Worm (Caenorhabditis elegans): ENCODE measurements around the gene F38C2.4.

Gene F38C2.4

ce11 chrIV:16233028-16233427 is 38.0 kb upstream of the F38C2.4 start, which contains the start of the genes hpa-1 and irld-39:
Gene hpa-1 (minus strand): TSS chrIV:16233128.
Gene irld-39 (plus strand): TSS chrIV:16233148.
- no peak for TF ChIP-seq M03D4.4 (tag; optimal IDR thresholded peaks at IDR 0.05)
- no peak for TF ChIP-seq tbx-8 (GFP tag; optimal IDR thresholded peaks at IDR 0.05)
- no peak for TF ChIP-seq elt-3 (tag; optimal IDR thresholded peaks at IDR 0.05)
- no peak for TF ChIP-seq bed-3 (GFP tag; optimal IDR thresholded peaks at IDR 0.05)
- TF ChIP-seq nhr-12 (tag; optimal IDR thresholded peaks at IDR 0.05), result no peak
- TF ChIP-seq mls-2 (tag; optimal IDR thresholded peaks at IDR 0.05), result no peak
- no peak for TF ChIP-seq unc-62 (GFP tag; optimal IDR thresholded peaks at IDR 0.05)

- TF ChIP-seq sptf-1 (tag; optimal IDR thresholded peaks at IDR 0.05), result no peak
- no peak for TF ChIP-seq elt-1 (tag; optimal IDR thresholded peaks at IDR 0.05; ENCODE audit: borderline replicate concordance, insufficient read depth)
- no peak for TF ChIP-seq cnd-1 (tag; optimal IDR thresholded peaks at IDR 0.05)
- TF ChIP-seq lin-32 (GFP tag; optimal IDR thresholded peaks at IDR 0.05), result no peak
- no peak for TF ChIP-seq drap-1 (GFP tag; optimal IDR thresholded peaks at IDR 0.05)
- no peak for TF ChIP-seq zip-8 (tag; optimal IDR thresholded peaks at IDR 0.05)
- TF ChIP-seq nhr-76 (tag; optimal IDR thresholded peaks at IDR 0.05), result no peak
Observed at ce11 chrIV:16236827-16237226, 34.2 kb upstream of the F38C2.4 start.

ce11 chrIV:16238555-16238954 is 32.5 kb upstream of the F38C2.4 start, which contains the start of gene srw-61:
Gene srw-61 (minus strand): TSS chrIV:16238655.
- TF ChIP-seq M03D4.4 (tag; optimal IDR thresholded peaks at IDR 0.05), result no peak
- TF ChIP-seq nhr-12 (tag; optimal IDR thresholded peaks at IDR 0.05), result no peak
- TF ChIP-seq unc-62 (GFP tag; optimal IDR thresholded peaks at IDR 0.05), result no peak
- TF ChIP-seq ceh-83 (GFP tag; optimal IDR thresholded peaks at IDR 0.05), result no peak
- TF ChIP-seq nhr-76 (tag; optimal IDR thresholded peaks at IDR 0.05), result no peak
- TF ChIP-seq lin-32 (GFP tag; optimal IDR thresholded peaks at IDR 0.05), result no peak
- no peak for TF ChIP-seq mab-5 (tag; optimal IDR thresholded peaks at IDR 0.05)
- TF ChIP-seq zip-8 (tag; optimal IDR thresholded peaks at IDR 0.05), result no peak
- TF ChIP-seq lsy-2 (tag; optimal IDR thresholded peaks at IDR 0.05), result no peak
- no peak for TF ChIP-seq blmp-1 (tag; optimal IDR thresholded peaks at IDR 0.05)

ce11 chrIV:16247131-16247530 is 23.9 kb upstream of the F38C2.4 start, which contains the start of gene F38C2.1:
Gene F38C2.1 (plus strand): TSS chrIV:16247431.
- TF ChIP-seq nhr-12 (tag; optimal IDR thresholded peaks at IDR 0.05), result no peak
- no peak for TF ChIP-seq flh-1 (GFP tag; optimal IDR thresholded peaks at IDR 0.05)
- no peak for TF ChIP-seq unc-120 (tag; optimal IDR thresholded peaks at IDR 0.05; ENCODE audit: poor library complexity, severe bottlenecking)
- TF ChIP-seq hlh-1 (tag; optimal IDR thresholded peaks at IDR 0.05), result no peak
- TF ChIP-seq ztf-11 (tag; optimal IDR thresholded peaks at IDR 0.05), result no peak
- TF ChIP-seq bed-3 (GFP tag; optimal IDR thresholded peaks at IDR 0.05), result no peak
- TF ChIP-seq lin-13 (tag; optimal IDR thresholded peaks at IDR 0.05), result no peak
- TF ChIP-seq ceh-43 (GFP tag; optimal IDR thresholded peaks at IDR 0.05), result no peak
- no peak for TF ChIP-seq nhr-76 (tag; optimal IDR thresholded peaks at IDR 0.05)
- TF ChIP-seq mep-1 (tag; optimal IDR thresholded peaks at IDR 0.05), result no peak

ce11 chrIV:16254464-16254863 is 16.6 kb upstream of the F38C2.4 start, which contains the start of gene hlh-17:
Gene hlh-17 (plus strand): TSS chrIV:16254764.
- TF ChIP-seq M03D4.4 (tag; optimal IDR thresholded peaks at IDR 0.05) (no peak), ceh-39 (tag; optimal IDR thresholded peaks at IDR 0.05) (no peak), ces-1 (GFP tag; optimal IDR thresholded peaks at IDR 0.05) (no peak), nhr-12 (tag; optimal IDR thresholded peaks at IDR 0.05) (no peak), ceh-83 (GFP tag; optimal IDR thresholded peaks at IDR 0.05) (no peak), snpc-4 (tag; optimal IDR thresholded peaks at IDR 0.05) (no peak), cnd-1 (tag; optimal IDR thresholded peaks at IDR 0.05) (no peak), mab-5 (tag; optimal IDR thresholded peaks at IDR 0.05) (no peak), flh-1 (GFP tag; optimal IDR thresholded peaks at IDR 0.05) (no peak)

ce11 chrIV:16257330-16257729 is 13.7 kb upstream of the F38C2.4 start, which contains the start of gene hlh-31:
Gene hlh-31 (plus strand): TSS chrIV:16257630.
- TF ChIP-seq zip-8 (tag; optimal IDR thresholded peaks at IDR 0.05), result peak; percentile 8
- TF ChIP-seq mep-1 (tag; optimal IDR thresholded peaks at IDR 0.05), result no peak
- TF ChIP-seq lsy-2 (tag; optimal IDR thresholded peaks at IDR 0.05), result no peak
- TF ChIP-seq unc-120 (tag; optimal IDR thresholded peaks at IDR 0.05; ENCODE audit: poor library complexity, severe bottlenecking), result no peak

Measured in whole organism, mixed stage, embryonic.